Worm (Caenorhabditis elegans) whole organism, L2 larva: ENCODE measurements around the gene F22E5.23.

Experiments used
- ZK546.5 ChIP-seq: sonication (generic microtip); optimal IDR thresholded peaks from 2 replicates; lab custom pipeline; 2017; ENCODE audit warnings: missing biosample characterization, missing genetic modification characterization
- ceh-82 ChIP-seq: fragments of 150-350 bp; optimal IDR thresholded peaks from 2 replicates; lab custom pipeline; 2014; ENCODE audit warnings: missing biosample characterization, missing genetic modification characterization
- elt-1 ChIP-seq: fragments of 150-350 bp; optimal IDR thresholded peaks from 2 replicates; lab custom pipeline; 2014; ENCODE audit warnings: missing biosample characterization, missing genetic modification characterization
- lsy-2 ChIP-seq, 2 experiments: fragments of 150-350 bp in 1 of 2; sonication (generic microtip) in 1 of 2; optimal IDR thresholded peaks; 2 replicates each; lab custom pipeline; 2014 to 2017; ENCODE audit warnings: missing biosample characterization in 2 of 2, missing genetic modification characterization in 2 of 2
- skn-1 ChIP-seq: sonication (generic microtip); optimal IDR thresholded peaks from 2 replicates; lab custom pipeline; 2017; ENCODE audit warnings: missing biosample characterization, missing genetic modification characterization
- unc-39 ChIP-seq: fragments of 150-350 bp; optimal IDR thresholded peaks from 2 replicates; lab custom pipeline; 2014; ENCODE audit warnings: missing biosample characterization, missing genetic modification characterization

- TF ChIP-seq lsy-2 (tag; optimal IDR thresholded peaks at IDR 0.05; lab: Kevin White, UChicago) (no peak), skn-1 (no peak), elt-1 (tag; lab: Kevin White, UChicago) (no peak), ceh-82 (no peak), unc-39 (tag; lab: Kevin White, UChicago) (no peak), ZK546.5 (tag; lab: Kevin White, UChicago) (no peak)
Observed at ce11 chrII:2610202-2610912, 30.7 kb upstream of the F22E5.23 start, which contains the start of gene sri-38.
